Fruit fly (Drosophila melanogaster): Measurements from ENCODE around the gene Cyp305a1.
A peak's percentile ranks its signal among the peaks of the same experiment; 100 is the strongest.

The Cyp305a1 gene

DNA sequence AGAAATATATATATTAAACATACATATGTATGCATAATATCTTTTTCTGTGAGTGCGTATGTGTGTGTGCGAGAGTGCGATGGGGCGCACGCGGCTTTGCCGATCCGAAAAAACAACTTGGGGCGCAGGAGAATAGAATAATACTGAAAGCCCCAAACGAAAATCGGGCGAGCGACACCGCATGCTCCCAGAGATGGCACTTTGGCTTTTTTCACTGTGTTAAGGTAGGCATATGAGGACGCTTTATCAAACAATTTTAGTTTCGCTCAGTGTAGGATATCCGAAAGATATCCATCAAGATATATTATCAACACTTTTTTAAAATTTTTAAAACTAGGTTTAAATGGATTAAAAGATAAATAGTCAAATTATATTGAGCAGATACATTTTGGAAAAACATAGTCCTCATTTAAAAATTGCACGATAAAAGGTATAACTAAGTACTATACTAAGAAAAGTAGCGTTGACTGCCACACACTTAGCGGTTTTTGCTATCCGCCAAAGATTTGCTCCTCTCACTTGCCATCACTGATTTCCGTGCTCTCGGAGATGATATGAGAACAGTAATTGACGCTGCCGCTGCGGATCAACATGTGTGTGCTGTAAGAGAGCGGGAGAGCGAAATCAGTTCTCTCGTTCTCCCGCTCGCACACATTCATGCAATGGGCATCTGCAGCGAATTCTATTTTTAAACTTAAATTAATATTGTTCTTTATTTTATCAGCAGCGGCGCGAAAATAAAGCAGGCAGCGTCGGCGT, 22.0 kb downstream of the Cyp305a1 start (continued):
- no peak for TF ChIP-seq CG31365 (tag; optimal IDR thresholded peaks at IDR 0.05)
- peak; percentile 14 for TF ChIP-seq HLHmδ (GFP tag; optimal IDR thresholded peaks at IDR 0.05)
- peak; percentile 22 for TF ChIP-seq trh (GFP tag; optimal IDR thresholded peaks at IDR 0.05)
- TF ChIP-seq CG3281 (GFP tag; optimal IDR thresholded peaks at IDR 0.05), result peak; percentile 71
- TF ChIP-seq Rfx (GFP tag; IDR thresholded peaks at IDR 0.05), result peak; percentile 56
- no peak for TF ChIP-seq peb (GFP tag; IDR thresholded peaks at IDR 0.05)
- peak; percentile 44 for TF ChIP-seq Nf-YB (GFP tag; optimal IDR thresholded peaks at IDR 0.05)
- TF ChIP-seq CG9609 (GFP tag; optimal IDR thresholded peaks at IDR 0.05), result peak; percentile 42
- no peak for TF ChIP-seq mirr (GFP tag; optimal IDR thresholded peaks at IDR 0.05)
- TF ChIP-seq CG8290 (GFP tag; optimal IDR thresholded peaks at IDR 0.05), result peak; percentile 74
- TF ChIP-seq CG8290 (tag; optimal IDR thresholded peaks at IDR 0.05), result peak; percentile 29 to 31
- no peak for TF ChIP-seq emc (GFP tag; optimal IDR thresholded peaks at IDR 0.05)
- TF ChIP-seq lbe (GFP tag; optimal IDR thresholded peaks at IDR 0.05), result peak; percentile 3
- no peak for TF ChIP-seq fd102C (GFP tag; optimal IDR thresholded peaks at IDR 0.05)
- TF ChIP-seq Fer2 (tag; optimal IDR thresholded peaks at IDR 0.05), result peak; percentile 53
- TF ChIP-seq CG4282 (GFP tag; optimal IDR thresholded peaks at IDR 0.05), result no peak
- peak; percentile 46 for TF ChIP-seq CG10462 (GFP tag; optimal IDR thresholded peaks at IDR 0.05)
- TF ChIP-seq Nf-YA (GFP tag; IDR thresholded peaks at IDR 0.05), result no peak
- TF ChIP-seq Fer1 (GFP tag; optimal IDR thresholded peaks at IDR 0.05), result peak; percentile 49
- TF ChIP-seq Atf-2 (GFP tag; optimal IDR thresholded peaks at IDR 0.05), result peak; percentile 69
- peak; percentile 57 for TF ChIP-seq HLH54F (GFP tag; optimal IDR thresholded peaks at IDR 0.05)
- peak; percentile 60 for TF ChIP-seq Dip3 (GFP tag; optimal IDR thresholded peaks at IDR 0.05)
- peak; percentile 33 for TF ChIP-seq Abd-B (GFP tag; optimal IDR thresholded peaks at IDR 0.05)
- TF ChIP-seq danr (GFP tag; IDR thresholded peaks at IDR 0.05), result 0 out of 2 replicates have a peak, but pooled peaks have one; percentile 11
- TF ChIP-seq zf30C (GFP tag; optimal IDR thresholded peaks at IDR 0.05), result peak; percentile 75
- no peak for TF ChIP-seq CG6854 (GFP tag; optimal IDR thresholded peaks at IDR 0.05)
- no peak for TF ChIP-seq pb (GFP tag; optimal IDR thresholded peaks at IDR 0.05)
- no peak for TF ChIP-seq TFAM (GFP tag; optimal IDR thresholded peaks at IDR 0.05)
- peak; percentile 31 for TF ChIP-seq B-H2 (GFP tag; optimal IDR thresholded peaks at IDR 0.05)
- TF ChIP-seq CG30403 (GFP tag; optimal IDR thresholded peaks at IDR 0.05), result peak; percentile 88
- TF ChIP-seq Lhr (GFP tag; optimal IDR thresholded peaks at IDR 0.05), result no peak
- TF ChIP-seq H15 (GFP tag; IDR thresholded peaks at IDR 0.05), result no peak
- TF ChIP-seq CG12219 (GFP tag; optimal IDR thresholded peaks at IDR 0.05), result no peak
- TF ChIP-seq CG1602 (GFP tag; optimal IDR thresholded peaks at IDR 0.05), result peak; percentile 46
- TF ChIP-seq CG1233 (GFP tag; optimal IDR thresholded peaks at IDR 0.05), result peak; percentile 22
- TF ChIP-seq Med (GFP tag), result peak; percentile 86
- peak; percentile 78 for TF ChIP-seq CG12391 (tag; optimal IDR thresholded peaks at IDR 0.05)
- TF ChIP-seq tll (GFP tag; optimal IDR thresholded peaks at IDR 0.05), result no peak
- no peak for TF ChIP-seq CG2129 (GFP tag; IDR thresholded peaks at IDR 0.05; ENCODE audit: partially characterized antibody)
- TF ChIP-seq jumu (GFP tag; optimal IDR thresholded peaks at IDR 0.05), result peak; percentile 61
- no peak for TF ChIP-seq CG7745 (tag; optimal IDR thresholded peaks at IDR 0.05)
- no peak for TF ChIP-seq CG2889 (GFP tag; IDR thresholded peaks at IDR 0.05)
- TF ChIP-seq kah (GFP tag; optimal IDR thresholded peaks at IDR 0.05), result peak; percentile 98
- no peak for TF ChIP-seq nom (GFP tag; optimal IDR thresholded peaks at IDR 0.05)
- peak; percentile 62 for TF ChIP-seq CG7786 (GFP tag; optimal IDR thresholded peaks at IDR 0.05)
- TF ChIP-seq CG10267 (tag; optimal IDR thresholded peaks at IDR 0.05), result peak; percentile 61
- peak; percentile 53 for TF ChIP-seq gcm2 (GFP tag; optimal IDR thresholded peaks at IDR 0.05)
- no peak for TF ChIP-seq odd (GFP tag; optimal IDR thresholded peaks at IDR 0.05)
- TF ChIP-seq gt (GFP tag; IDR thresholded peaks at IDR 0.05), result no peak
- peak; percentile 72 for TF ChIP-seq CG12659 (GFP tag; optimal IDR thresholded peaks at IDR 0.05)
